Worm (Caenorhabditis elegans): ENCODE data around the gene T14F9.2.

T14F9.2 gene

DNA sequence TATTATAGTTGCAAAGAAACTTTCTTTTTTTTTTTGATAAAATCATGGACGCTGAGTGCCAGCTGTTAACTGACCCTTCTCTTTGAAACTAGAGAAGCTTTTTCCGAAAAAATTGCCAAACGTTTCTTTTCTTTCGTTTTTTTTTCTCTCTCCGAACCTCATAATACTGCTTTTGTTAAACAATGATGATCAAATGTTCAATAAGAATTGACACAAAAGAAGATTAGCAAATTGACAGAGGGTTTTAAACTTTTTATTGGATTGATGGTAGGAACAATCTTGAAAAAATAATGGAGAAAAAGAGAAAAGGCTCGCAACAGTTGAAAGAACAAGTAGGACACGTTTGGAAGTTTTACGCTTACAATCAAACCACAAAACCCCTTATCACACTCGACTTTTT lies 13.3 kb upstream of the T14F9.2 start, which contains the start of gene hex-1:
TSS of gene hex-1 (plus strand) at position 301 of the 400 bp plus-strand sequence.
- TF ChIP-seq ets-4 (tag; optimal IDR thresholded peaks at IDR 0.05), result no peak
- no peak for TF ChIP-seq nhr-232 (tag; optimal IDR thresholded peaks at IDR 0.05)
- no peak for TF ChIP-seq che-1 (tag; optimal IDR thresholded peaks at IDR 0.05)
- no peak for TF ChIP-seq lim-6 (tag; optimal IDR thresholded peaks at IDR 0.05)
- TF ChIP-seq sdc-2 (tag; optimal IDR thresholded peaks at IDR 0.05), result no peak
- no peak for TF ChIP-seq hlh-15 (tag; optimal IDR thresholded peaks at IDR 0.05)
- TF ChIP-seq ztf-16 (tag; optimal IDR thresholded peaks at IDR 0.05), result no peak
- no peak for TF ChIP-seq ceh-30 (tag; optimal IDR thresholded peaks at IDR 0.05)
- no peak for TF ChIP-seq ama-1 (optimal IDR thresholded peaks at IDR 0.05)
- no peak for TF ChIP-seq ceh-6 (GFP tag; optimal IDR thresholded peaks at IDR 0.05)
- TF ChIP-seq sox-2 (GFP tag; IDR thresholded peaks at IDR 0.05), result no peak

ce11 chrX:2226875-2227355 lies 7.2 kb upstream of the T14F9.2 start:
- TF ChIP-seq tbx-2 (tag; optimal IDR thresholded peaks at IDR 0.05), result peak; percentile 73
- peak; percentile 71 for TF ChIP-seq Y22D7AL.16 (tag; optimal IDR thresholded peaks at IDR 0.05)
- peak; percentile 74 for TF ChIP-seq ceh-34 (tag; optimal IDR thresholded peaks at IDR 0.05)
- TF ChIP-seq C08G9.2 (tag; optimal IDR thresholded peaks at IDR 0.05), result peak; percentile 78
- TF ChIP-seq ceh-14 (tag; optimal IDR thresholded peaks at IDR 0.05), result peak; percentile 85
- TF ChIP-seq lin-11 (tag; optimal IDR thresholded peaks at IDR 0.05), result peak; percentile 68
- TF ChIP-seq ceh-9 (tag; optimal IDR thresholded peaks at IDR 0.05), result peak; percentile 69
- peak; percentile 52 for TF ChIP-seq odd-2 (tag; optimal IDR thresholded peaks at IDR 0.05)
- peak; percentile 66 for TF ChIP-seq hlh-6 (tag; optimal IDR thresholded peaks at IDR 0.05)
- TF ChIP-seq ets-4 (tag; optimal IDR thresholded peaks at IDR 0.05), result no peak
- TF ChIP-seq dmd-4 (tag; optimal IDR thresholded peaks at IDR 0.05; ENCODE audit: borderline replicate concordance), result peak; percentile 58
- peak; percentile 36 for TF ChIP-seq tbx-7 (tag; optimal IDR thresholded peaks at IDR 0.05)
- TF ChIP-seq hlh-8 (tag; optimal IDR thresholded peaks at IDR 0.05), result peak; percentile 9
- TF ChIP-seq K09A11.1 (tag; optimal IDR thresholded peaks at IDR 0.05; ENCODE audit: insufficient read depth), result peak; percentile 74
- peak; percentile 53 for TF ChIP-seq madf-2 (tag; optimal IDR thresholded peaks at IDR 0.05)
- TF ChIP-seq ceh-31 (tag; optimal IDR thresholded peaks at IDR 0.05), result peak; percentile 75
- TF ChIP-seq sox-4 (tag; optimal IDR thresholded peaks at IDR 0.05), result peak; percentile 79
- no peak for TF ChIP-seq pax-1 (tag; optimal IDR thresholded peaks at IDR 0.05)
- no peak for TF ChIP-seq pha-4 (tag; optimal IDR thresholded peaks at IDR 0.05)
- TF ChIP-seq rnt-1 (tag; optimal IDR thresholded peaks at IDR 0.05), result peak; percentile 50
- peak; percentile 78 for TF ChIP-seq che-1 (tag; optimal IDR thresholded peaks at IDR 0.05)
- TF ChIP-seq ceh-30 (tag; optimal IDR thresholded peaks at IDR 0.05), result peak; percentile 18
- no peak for TF ChIP-seq elt-4 (tag; optimal IDR thresholded peaks at IDR 0.05)
- TF ChIP-seq ref-2 (tag; optimal IDR thresholded peaks at IDR 0.05), result peak; percentile 52
- peak; percentile 82 for TF ChIP-seq sdc-2 (tag; optimal IDR thresholded peaks at IDR 0.05)
- peak; percentile 20 for TF ChIP-seq ceh-24 (tag; optimal IDR thresholded peaks at IDR 0.05)
- peak; percentile 78 for TF ChIP-seq ahr-1 (tag; optimal IDR thresholded peaks at IDR 0.05)
- peak; percentile 81 for TF ChIP-seq pat-9 (tag; optimal IDR thresholded peaks at IDR 0.05)
- TF ChIP-seq nhr-11 (tag; optimal IDR thresholded peaks at IDR 0.05), result no peak
- TF ChIP-seq fkh-10 (GFP tag; optimal IDR thresholded peaks at IDR 0.05), result no peak
- no peak for TF ChIP-seq pqm-1 (tag; optimal IDR thresholded peaks at IDR 0.05)
- peak; percentile 73 for TF ChIP-seq elt-2 (tag; optimal IDR thresholded peaks at IDR 0.05)
- peak; percentile 59 for TF ChIP-seq T23F11.4 (GFP tag; optimal IDR thresholded peaks at IDR 0.05)
- TF ChIP-seq unc-86 (tag; optimal IDR thresholded peaks at IDR 0.05), result no peak
- peak; percentile 11 for TF ChIP-seq mec-3 (tag; optimal IDR thresholded peaks at IDR 0.05; ENCODE audit: borderline replicate concordance)
- peak; percentile 82 for TF ChIP-seq ceh-45 (GFP tag; IDR thresholded peaks at IDR 0.05)
- TF ChIP-seq ceh-48 (tag; optimal IDR thresholded peaks at IDR 0.05), result peak; percentile 69
- peak; percentile 55 for TF ChIP-seq pag-3 (tag; optimal IDR thresholded peaks at IDR 0.05; ENCODE audit: borderline replicate concordance)
- peak; percentile 76 for TF ChIP-seq unc-3 (GFP tag; conservative IDR thresholded peaks at IDR 0.05)
- TF ChIP-seq unc-3 (tag; optimal IDR thresholded peaks at IDR 0.05), result peak; percentile 66
- peak; percentile 79 for TF ChIP-seq fax-1 (tag; optimal IDR thresholded peaks at IDR 0.05)
- TF ChIP-seq C38D4.7 (GFP tag; optimal IDR thresholded peaks at IDR 0.05), result peak; percentile 81
- peak; percentile 75 for TF ChIP-seq pha-2 (tag; optimal IDR thresholded peaks at IDR 0.05)
- TF ChIP-seq F13H6.1 (tag; optimal IDR thresholded peaks at IDR 0.05), result peak; percentile 63
- TF ChIP-seq pros-1 (tag; optimal IDR thresholded peaks at IDR 0.05), result no peak

Data from whole organism, late embryonic.